Worm (Caenorhabditis elegans): ENCODE data around the gene zchc-1A.

zchc-1A gene

DNA sequence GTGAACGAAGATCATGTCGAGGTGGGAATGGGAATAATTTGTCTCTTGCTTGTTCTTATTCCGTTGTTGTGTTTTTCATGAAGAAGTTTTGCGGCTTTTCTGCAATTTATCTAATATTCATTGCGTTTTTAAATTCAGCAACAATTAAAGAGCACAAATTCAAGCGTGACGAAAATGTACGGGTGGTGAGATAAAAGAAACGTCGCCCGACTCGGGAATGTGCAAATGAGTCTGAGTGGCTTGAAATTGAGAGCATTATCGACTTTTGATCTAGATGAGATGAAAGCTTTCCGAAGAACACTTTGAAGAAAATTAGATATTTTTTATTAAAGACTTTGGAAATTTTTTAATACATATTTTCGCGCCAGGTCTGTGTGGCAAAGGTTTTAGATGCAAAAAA lies 3.1 kb upstream of the zchc-1A start, which contains the start of gene T03G11.10:
T03G11.10 (minus strand) TSS at position 101 of the 400 bp plus-strand sequence.
- TF ChIP-seq mxl-2 (GFP tag; conservative IDR thresholded peaks at IDR 0.05) (no peak), zip-11 (GFP tag; IDR thresholded peaks at IDR 0.05) (no peak), ceh-82 (tag; optimal IDR thresholded peaks at IDR 0.05) (no peak), hif-1 (tag; optimal IDR thresholded peaks at IDR 0.05) (no peak), gei-8 (GFP tag; optimal IDR thresholded peaks at IDR 0.05) (no peak), lin-15B (tag; optimal IDR thresholded peaks at IDR 0.05) (no peak), nhr-41 (GFP tag; IDR thresholded peaks at IDR 0.05) (no peak), nhr-10 (tag; optimal IDR thresholded peaks at IDR 0.05) (no peak), ceh-28 (tag; optimal IDR thresholded peaks at IDR 0.05) (no peak), F49E8.2 (tag; optimal IDR thresholded peaks at IDR 0.05; ENCODE audit: borderline replicate concordance) (no peak), pqm-1 (tag; optimal IDR thresholded peaks at IDR 0.05) (no peak), ces-1 (GFP tag; optimal IDR thresholded peaks at IDR 0.05) (no peak), skn-1 (tag; optimal IDR thresholded peaks at IDR 0.05) (no peak), ama-1 (optimal IDR thresholded peaks at IDR 0.05) (no peak), ZK546.5 (tag; optimal IDR thresholded peaks at IDR 0.05) (no peak), ceh-20 (GFP tag; IDR thresholded peaks at IDR 0.05) (no peak), zag-1 (tag; optimal IDR thresholded peaks at IDR 0.05) (no peak)

DNA sequence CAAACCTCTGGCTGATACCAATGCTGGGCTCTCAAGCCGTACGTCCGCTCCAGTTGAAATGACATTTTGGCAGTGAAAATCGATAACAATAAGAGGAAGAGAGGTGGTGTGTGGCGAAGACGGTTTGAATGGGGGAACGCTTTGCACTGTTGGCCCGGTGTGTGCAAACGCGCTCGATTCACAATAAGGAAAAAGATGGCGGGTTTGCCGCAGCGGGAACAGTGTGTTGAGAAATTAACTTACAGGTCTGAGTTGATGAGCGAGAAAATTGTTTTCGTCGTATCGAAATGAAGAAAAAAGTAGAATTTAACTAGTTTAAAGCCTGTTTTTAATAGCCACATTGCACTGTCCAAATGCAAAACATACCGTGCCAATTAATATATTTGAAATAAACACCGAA lies 4.9 kb downstream of the zchc-1A start, which contains the start of gene metl-9:
metl-9 (minus strand) TSS at position 101 of the 400 bp plus-strand sequence.
- TF ChIP-seq daf-12 (tag; optimal IDR thresholded peaks at IDR 0.05) (no peak), aha-1 (tag) (peak; percentile 73)

- TF ChIP-seq php-3 (GFP tag; IDR thresholded peaks at IDR 0.05) (no peak), aha-1 (tag) (peak; percentile 17), ceh-44 (GFP tag; IDR thresholded peaks at IDR 0.05) (no peak)
These were observed 5.7 kb downstream of the zchc-1A start, which contains the start of gene sru-48 for ce11 chrX:5179874-5180273. Gene sru-48 (plus strand): TSS chrX:5180174.

DNA sequence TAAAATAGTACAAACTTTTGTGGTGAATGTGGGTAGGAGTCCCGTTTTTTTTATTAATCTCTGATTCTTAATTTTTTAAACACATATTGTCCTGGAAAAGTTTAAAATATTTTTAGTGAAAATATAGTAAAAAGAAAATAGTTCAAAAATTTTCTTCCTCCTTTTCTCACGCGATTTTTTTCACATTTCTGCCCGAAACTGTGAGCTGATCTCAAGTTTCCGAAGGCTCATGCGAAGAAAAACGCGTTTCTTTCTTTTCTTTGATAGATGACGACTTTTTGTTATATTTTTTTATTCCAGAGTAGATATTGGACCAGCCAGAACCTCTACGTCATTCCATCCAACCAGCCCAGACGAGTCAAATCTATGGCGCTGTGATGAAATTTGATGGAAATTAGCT lies 9.8 kb downstream of the zchc-1A start, which contains the start of gene T03G11.9:
T03G11.9 (plus strand) TSS at position 301 of the 400 bp plus-strand sequence.
- TF ChIP-seq unc-62 (GFP tag; optimal IDR thresholded peaks at IDR 0.05 in 1 of 2) = peak in 1 of 2 experiments; percentile 22
- no peak for TF ChIP-seq unc-62 (tag; optimal IDR thresholded peaks at IDR 0.05)
- no peak for TF ChIP-seq zfp-2 (tag; optimal IDR thresholded peaks at IDR 0.05)

ce11 chrX:5188977-5189376 lies 14.8 kb downstream of the zchc-1A start, which contains the start of gene zig-6:
Gene zig-6 (minus strand): TSS chrX:5189077.
- TF ChIP-seq pqm-1 (tag; optimal IDR thresholded peaks at IDR 0.05) = no peak
- no peak for TF ChIP-seq sdz-12 (GFP tag; optimal IDR thresholded peaks at IDR 0.05)
- no peak for TF ChIP-seq D1046.2 (GFP tag; IDR thresholded peaks at IDR 0.05)
- no peak for TF ChIP-seq nhr-25 (tag; optimal IDR thresholded peaks at IDR 0.05; ENCODE audit: borderline replicate concordance, insufficient read depth)
- no peak for TF ChIP-seq T20F7.1 (GFP tag; optimal IDR thresholded peaks at IDR 0.05)

DNA sequence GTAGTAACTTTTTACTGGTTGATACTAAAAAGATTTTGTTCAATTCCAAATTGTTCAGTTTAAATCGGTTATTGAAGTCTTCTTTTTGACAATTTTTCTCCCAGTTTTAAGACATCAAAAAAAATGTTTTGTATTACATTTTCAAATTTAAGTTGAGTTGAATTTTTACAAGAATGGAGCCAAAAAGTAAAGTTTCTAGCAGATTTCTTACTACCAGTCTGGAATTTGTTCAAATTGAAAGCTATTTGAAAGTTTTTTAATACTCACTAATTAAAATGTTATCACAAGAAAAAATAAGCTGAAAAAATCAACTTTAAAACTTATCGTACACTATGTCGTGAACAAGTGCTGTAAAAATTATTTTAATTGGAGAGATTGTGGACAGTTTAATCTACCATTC lies 15.9 kb downstream of the zchc-1A start:
- TF ChIP-seq ceh-44 (GFP tag; IDR thresholded peaks at IDR 0.05) (no peak), mdl-1 (tag; optimal IDR thresholded peaks at IDR 0.05) (no peak), dve-1 (tag; optimal IDR thresholded peaks at IDR 0.05; ENCODE audit: insufficient read depth) (no peak), saeg-2 (GFP tag; IDR thresholded peaks at IDR 0.05) (no peak), Y5F2A.4 (GFP tag; optimal IDR thresholded peaks at IDR 0.05) (no peak), aha-1 (tag) (peak; percentile 97)
